Fruit fly (Drosophila melanogaster): ENCODE results near the gene Cep290.
"Not testable (repeated sequence)": the region's sequence is repeated elsewhere in the genome, so short reads cannot be mapped to it uniquely, and the experiment has no call there.

Gene Cep290

dm6 chr3L:832897-833857 lies 10.5 kb upstream of the Cep290 start, which contains the start of gene Sf3b3:
Gene Sf3b3, minus strand, starts transcription at chr3L:833385.
- TF ChIP-seq CG8478 (optimal IDR thresholded peaks at IDR 0.05) (no peak), CTCF (optimal IDR thresholded peaks at IDR 0.05) (no peak)

DNA sequence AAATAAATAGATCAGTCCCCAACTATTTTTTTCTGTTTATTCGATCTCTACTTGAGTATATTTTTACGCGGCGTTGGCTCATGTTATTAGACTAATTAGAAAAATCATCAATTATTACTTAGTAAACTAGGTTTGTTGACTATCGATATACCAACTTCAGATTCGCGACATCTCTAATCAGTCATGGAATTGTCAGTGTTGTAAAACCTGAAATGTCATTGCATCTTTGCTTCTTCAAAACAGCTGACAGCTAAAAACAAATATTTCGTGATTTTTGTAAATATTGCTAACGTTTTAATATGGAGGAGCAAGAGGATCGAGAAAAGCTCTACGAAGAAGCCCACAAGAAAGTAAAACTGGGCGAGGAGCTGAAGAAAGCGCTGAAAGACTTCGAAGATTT lies 9.8 kb upstream of the Cep290 start, which contains the start of gene CG42553:
Gene CG42553, plus strand, starts transcription at position 216 of the 400 bp plus-strand sequence.
- no peak for TF ChIP-seq CG8478 (optimal IDR thresholded peaks at IDR 0.05)

DNA sequence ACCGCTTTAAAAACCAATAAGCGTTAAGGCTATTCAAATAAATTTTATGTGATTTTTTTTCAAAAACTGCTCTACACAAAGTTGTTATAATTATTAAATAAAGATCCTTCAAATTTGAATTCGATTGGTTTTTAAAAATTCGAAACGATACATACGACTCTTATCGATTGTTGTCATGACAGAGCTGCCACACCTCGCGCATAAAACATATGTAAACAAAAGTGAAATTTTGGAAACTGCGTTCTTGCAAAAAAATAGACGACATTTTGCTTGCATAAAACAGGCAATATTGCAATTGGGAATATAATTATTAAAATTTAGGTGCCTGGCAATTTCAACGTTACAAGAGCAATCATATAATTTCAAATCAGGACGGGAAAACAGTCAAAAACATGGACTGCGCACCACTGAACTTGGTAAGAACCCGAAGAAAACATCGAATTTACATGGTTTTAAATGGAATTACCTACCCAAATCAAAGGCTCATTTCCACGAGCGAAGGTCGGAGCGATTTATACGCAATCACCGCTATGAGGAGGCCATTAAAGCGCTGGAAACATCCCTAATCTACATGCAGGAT lies 8.2 kb upstream of the Cep290 start, which contains the start of gene CG42554:
Gene CG42554, plus strand, starts transcription at position 229 of the 580 bp plus-strand sequence.
- no peak for TF ChIP-seq CTCF (optimal IDR thresholded peaks at IDR 0.05)
- no peak for TF ChIP-seq CG8478 (optimal IDR thresholded peaks at IDR 0.05)

DNA sequence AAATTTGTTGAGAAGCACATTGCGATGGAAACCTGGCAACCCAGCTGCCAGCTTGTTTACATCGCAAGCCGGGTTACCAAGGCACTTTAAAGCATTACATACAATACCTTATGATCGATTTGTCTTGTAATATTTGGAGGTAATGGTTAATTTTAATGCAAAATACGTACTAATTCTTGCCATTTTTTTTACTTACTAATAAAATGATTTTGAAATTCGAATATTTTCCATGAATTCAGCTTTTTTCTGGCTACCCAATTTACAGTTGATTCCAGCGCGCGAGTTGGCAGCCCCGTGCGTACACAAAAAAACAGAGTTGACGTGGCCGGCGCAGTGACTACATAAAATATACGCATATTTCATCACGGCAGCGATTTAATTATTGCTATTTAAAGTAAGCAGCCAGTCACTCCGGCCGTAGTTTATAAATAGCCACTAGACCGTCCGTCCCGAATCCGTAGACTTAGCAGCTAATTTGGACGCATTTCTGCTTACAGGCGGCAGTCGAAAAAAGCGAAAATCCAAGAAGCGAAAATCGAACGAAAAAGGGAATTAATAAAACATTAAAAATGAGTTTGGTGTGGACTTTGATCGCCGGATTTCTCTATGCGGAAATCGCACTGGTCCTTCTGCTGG lies 6.1 kb upstream of the Cep290 start, which contains the start of the genes CG13901 and CG13887:
Gene CG13901, minus strand, starts transcription at position 270 of the 636 bp plus-strand sequence.
Gene CG13887, plus strand, starts transcription at position 310 of the 636 bp plus-strand sequence.
- TF ChIP-seq CTCF (optimal IDR thresholded peaks at IDR 0.05) (peak in 1 of 2 experiments; percentile 2), CG8478 (optimal IDR thresholded peaks at IDR 0.05) (no peak)

DNA sequence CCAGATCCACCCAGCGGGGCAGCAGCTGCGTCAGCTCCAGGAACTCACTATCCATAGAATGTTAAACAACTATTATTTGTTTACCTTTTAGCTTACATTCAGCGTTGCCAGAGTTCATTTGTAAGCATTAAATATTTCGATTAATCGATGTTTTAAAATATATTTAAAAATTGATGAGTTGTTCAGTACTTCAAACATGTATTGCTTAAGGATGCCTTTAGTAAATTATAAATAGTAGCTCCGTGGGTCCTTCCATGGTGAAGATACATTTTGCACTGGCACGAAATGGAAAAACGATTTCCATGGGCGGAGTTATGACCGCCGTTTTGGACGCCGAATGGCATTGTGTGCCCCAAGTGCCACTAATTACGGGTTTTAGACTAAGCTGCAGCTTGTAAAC lies 2.5 kb upstream of the Cep290 start, which contains the start of the genes JMJD5 and Gr61a:
Gene JMJD5, minus strand, starts transcription at position 101 of the 400 bp plus-strand sequence.
Gene Gr61a, plus strand, starts transcription at position 192 of the 400 bp plus-strand sequence.
- TF ChIP-seq CTCF (optimal IDR thresholded peaks at IDR 0.05) (no peak), CG8478 (optimal IDR thresholded peaks at IDR 0.05) (no peak)

DNA sequence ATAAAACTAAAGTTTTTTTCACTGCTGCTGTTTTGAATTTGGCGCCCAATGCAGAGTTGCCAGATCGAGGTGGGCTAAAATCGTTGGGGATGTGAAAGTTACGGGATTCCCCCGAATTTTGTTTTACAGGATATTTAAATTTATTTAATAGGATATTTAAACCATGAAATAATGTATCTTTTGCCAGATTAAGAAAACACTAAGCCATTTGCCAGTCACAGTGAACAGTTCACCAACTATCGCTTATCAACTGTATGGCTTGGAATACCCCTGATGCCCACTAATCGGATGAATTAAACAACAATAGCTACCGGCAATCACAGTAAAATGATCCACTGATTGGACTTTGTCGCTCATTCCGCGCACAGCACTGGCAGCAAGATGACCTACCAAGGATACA lies 7.3 kb downstream of the Cep290 start, which contains the start of gene Dci:
Gene Dci, plus strand, starts transcription at position 286 of the 400 bp plus-strand sequence.
- TF ChIP-seq CTCF (optimal IDR thresholded peaks at IDR 0.05) (no peak), CG8478 (optimal IDR thresholded peaks at IDR 0.05) (no peak)

DNA sequence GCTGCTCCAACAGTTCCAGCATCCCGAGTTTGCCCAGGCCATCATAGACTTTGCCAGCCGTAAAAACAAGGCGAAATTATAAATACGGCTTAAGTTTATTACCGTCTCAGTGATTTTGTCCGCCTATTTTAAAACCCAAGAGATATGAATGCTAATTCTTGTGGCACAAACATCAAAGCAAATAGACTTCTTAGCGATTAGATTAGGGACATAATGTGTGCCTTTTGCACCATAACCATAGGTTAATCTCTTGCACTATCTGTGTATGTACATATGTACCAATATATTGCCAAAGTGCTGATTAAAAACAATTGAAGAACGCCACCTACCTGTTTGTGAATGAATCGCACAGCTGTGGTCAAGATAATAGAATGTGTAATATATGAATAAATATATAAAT lies 8.5 kb downstream of the Cep290 start:
- TF ChIP-seq CG8478 (optimal IDR thresholded peaks at IDR 0.05): no peak

DNA sequence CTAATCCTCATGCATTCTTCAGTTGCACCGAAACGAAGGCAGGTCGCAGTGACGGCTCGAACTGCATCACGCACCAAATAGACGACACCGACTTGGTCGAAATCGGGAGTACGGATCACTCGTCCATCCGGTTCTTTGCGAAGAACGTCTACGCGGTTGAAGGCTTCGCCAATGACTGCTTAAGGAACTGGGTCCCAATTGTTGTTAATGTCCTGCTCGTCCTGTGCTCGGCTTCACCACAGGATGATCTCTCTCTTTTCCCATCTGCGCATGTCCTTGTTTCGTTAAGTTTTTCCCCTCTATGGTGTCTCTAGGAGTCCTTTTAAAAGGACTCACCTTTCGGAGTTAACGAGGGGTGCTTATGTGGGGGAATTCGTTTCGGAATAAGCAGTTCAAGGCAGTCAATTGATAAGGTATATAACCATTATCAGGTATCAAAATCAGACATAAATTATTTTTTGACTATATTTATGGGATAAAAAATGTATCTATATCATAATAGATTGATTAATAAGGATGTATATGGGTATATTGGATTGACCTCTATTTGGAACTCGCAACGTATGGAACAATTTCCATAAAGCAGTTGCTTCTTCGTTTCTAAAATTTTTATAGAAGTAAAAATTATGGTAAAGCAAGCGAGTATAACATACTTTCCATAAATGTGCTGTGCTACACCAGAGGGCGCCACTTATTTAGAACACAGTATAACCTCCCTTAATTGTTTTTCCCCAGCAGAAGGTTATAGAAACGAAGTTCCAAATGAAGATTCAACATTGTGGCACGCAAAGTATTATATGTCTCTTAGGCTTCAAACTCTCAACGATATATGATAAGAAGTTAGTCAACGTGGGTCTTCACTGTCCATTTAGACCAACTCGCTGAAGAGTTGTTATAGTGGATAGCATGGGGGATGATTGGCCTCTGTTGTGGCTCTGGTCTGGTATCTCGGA lies 13.6 kb downstream of the Cep290 start, which contains the start of gene dpr20:
Gene dpr20, minus strand, starts transcription at position 186 of the 953 bp plus-strand sequence.
- no peak for TF ChIP-seq CG8478 (optimal IDR thresholded peaks at IDR 0.05)
- peak; percentile 85 to 87 for TF ChIP-seq CTCF (optimal IDR thresholded peaks at IDR 0.05)

- not testable (repeated sequence) for TF ChIP-seq CG8478, CTCF (optimal IDR thresholded peaks at IDR 0.05)
Measured at dm6 chr3L:865096-865495, 21.4 kb downstream of the Cep290 start, which contains the start of gene CG12502. Gene CG12502, plus strand, starts transcription at chr3L:865396.

- TF ChIP-seq CTCF (optimal IDR thresholded peaks at IDR 0.05): peak in 1 of 2 experiments; percentile 25
- no peak for TF ChIP-seq CG8478 (optimal IDR thresholded peaks at IDR 0.05)
Measured at dm6 chr3L:868800-869199, 25.1 kb downstream of the Cep290 start.

DNA sequence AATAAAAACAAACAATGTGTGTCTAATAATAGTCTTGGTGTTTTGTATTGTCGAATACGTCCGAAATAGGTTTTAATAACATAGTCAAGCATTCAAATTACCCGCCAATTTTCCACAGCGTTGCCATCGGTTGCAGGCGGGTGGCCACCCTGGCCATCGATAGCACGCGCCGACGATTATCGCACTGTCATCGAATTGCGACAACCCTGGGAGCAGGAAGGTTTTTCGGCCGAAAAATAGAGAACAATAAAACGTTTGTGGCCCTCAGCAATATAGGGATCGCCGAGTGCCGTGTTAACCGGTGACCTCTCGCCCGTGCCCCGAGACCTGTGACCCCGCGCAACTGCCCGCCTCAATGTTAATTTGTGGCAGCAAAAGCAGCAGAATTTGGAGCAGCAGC lies 28.0 kb downstream of the Cep290 start, which contains the start of gene Usp10:
Gene Usp10, plus strand, starts transcription at position 187 of the 400 bp plus-strand sequence.
- TF ChIP-seq CTCF (optimal IDR thresholded peaks at IDR 0.05) (peak in 1 of 2 experiments; percentile 38), CG8478 (optimal IDR thresholded peaks at IDR 0.05) (no peak)

DNA sequence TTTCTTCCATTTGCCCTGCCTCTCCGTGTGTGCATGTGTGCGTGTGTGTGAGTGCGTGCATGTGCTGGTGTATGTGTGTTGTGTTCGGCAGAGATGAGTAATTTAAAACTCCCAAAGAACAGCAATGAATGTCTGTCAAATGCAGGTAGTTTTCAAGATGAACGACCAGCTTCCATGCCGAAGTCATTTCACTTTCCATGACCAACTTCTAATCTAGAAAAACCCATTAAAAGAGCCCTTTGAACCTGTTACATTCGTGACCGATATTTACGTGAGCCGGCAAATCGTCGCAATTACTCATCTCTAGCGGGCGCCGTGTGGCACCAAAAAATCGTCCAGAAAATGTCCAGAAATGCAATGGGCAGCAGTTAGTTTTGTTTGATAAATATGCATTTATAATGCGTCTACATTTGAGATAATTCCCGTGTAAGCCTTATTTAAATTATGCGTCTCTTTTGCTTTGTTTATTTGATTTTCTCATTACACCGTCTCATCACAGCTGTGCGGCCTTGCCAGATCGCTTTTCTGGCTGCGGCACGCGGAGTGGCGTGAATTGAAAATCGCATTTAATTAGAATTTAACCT lies 28.8 kb downstream of the Cep290 start:
- no peak for TF ChIP-seq CG8478 (optimal IDR thresholded peaks at IDR 0.05)
- no peak for TF ChIP-seq CTCF (optimal IDR thresholded peaks at IDR 0.05)

dm6 chr3L:875416-876011 lies 31.8 kb downstream of the Cep290 start:
- TF ChIP-seq CTCF (optimal IDR thresholded peaks at IDR 0.05) (no peak), CG8478 (optimal IDR thresholded peaks at IDR 0.05) (no peak)

Measured in S2 (cell line).